Fruit fly (Drosophila melanogaster): Measurements from ENCODE around the gene CG17190.

CG17190 gene

DNA sequence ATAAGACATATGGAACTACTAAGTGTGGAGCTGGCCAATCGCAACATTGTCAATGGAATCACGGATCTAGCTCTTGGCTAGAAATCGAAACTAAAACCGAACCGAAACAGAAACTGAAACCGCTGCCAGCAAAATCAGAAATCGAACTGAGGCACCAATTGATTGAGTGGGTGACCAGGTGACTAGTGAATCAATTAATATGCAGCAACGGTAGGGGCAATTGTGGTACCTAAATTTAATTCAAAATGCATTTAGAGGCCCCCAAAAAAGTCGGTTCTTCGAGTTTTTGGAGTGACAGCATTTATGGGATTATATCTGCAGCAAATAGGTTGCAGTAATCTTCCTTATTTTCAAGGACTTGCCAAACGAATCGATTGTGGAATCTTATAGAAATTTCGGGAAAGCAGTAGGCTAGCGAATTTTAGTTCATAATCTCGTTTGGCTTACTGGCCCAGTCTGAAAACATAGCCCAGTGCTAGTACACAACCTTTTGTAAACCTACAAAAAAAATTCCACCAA, at the start of gene CG17190, which contains the start of gene CG4836:
Gene CG17190 (minus strand): TSS at position 101 of the 519 bp plus-strand sequence.
Gene CG4836 (plus strand): TSS at position 469 of the 519 bp plus-strand sequence.
- TF ChIP-seq CG8119 (GFP tag; IDR thresholded peaks at IDR 0.05) (no peak), CG3032 (tag; optimal IDR thresholded peaks at IDR 0.05) (no peak), Ets21C (GFP tag; optimal IDR thresholded peaks at IDR 0.05) (no peak), lz (GFP tag; optimal IDR thresholded peaks at IDR 0.05) (no peak), dac (GFP tag; optimal IDR thresholded peaks at IDR 0.05) (no peak), CG1621 (tag; optimal IDR thresholded peaks at IDR 0.05) (no peak), eg (GFP tag; IDR thresholded peaks at IDR 0.05) (no peak), dsx (GFP tag; optimal IDR thresholded peaks at IDR 0.05; ENCODE audit: poor library complexity, severe bottlenecking) (no peak), Met (GFP tag; optimal IDR thresholded peaks at IDR 0.05) (no peak), Eip75B (GFP tag; optimal IDR thresholded peaks at IDR 0.05) (no peak), CG10669 (GFP tag; optimal IDR thresholded peaks at IDR 0.05) (no peak)

DNA sequence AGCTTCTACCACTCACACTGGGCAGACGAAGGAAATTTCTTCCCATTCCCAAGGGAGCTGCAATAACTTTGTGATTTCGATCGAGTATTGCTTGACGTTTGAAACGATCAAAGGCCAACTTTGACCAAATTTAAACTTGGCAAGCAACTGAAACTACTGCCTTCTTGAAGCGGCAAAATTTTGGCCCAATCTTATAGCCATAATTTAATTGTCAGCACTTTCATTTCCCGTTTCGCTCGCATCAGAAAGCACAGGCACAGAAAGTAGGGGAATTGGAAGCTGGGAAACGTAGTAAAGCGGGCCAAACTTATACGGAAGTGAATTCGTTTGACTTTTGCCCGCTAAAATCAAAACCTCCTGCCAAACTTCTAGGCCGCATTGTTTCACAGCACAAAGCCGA, 46.3 kb upstream of the CG17190 start, which contains the start of gene CG4390:
Gene CG4390 (minus strand): TSS at position 101 of the 400 bp plus-strand sequence.
- TF ChIP-seq spab (GFP tag; optimal IDR thresholded peaks at IDR 0.05) (no peak), Gug (GFP tag; IDR thresholded peaks at IDR 0.05) (no peak), lz (GFP tag; optimal IDR thresholded peaks at IDR 0.05) (no peak), Sox15 (GFP tag; optimal IDR thresholded peaks at IDR 0.05) (no peak), pdm3 (GFP tag; optimal IDR thresholded peaks at IDR 0.05) (no peak), cyc (GFP tag; optimal IDR thresholded peaks at IDR 0.05) (no peak), CG7368 (GFP tag; optimal IDR thresholded peaks at IDR 0.05) (no peak)

DNA sequence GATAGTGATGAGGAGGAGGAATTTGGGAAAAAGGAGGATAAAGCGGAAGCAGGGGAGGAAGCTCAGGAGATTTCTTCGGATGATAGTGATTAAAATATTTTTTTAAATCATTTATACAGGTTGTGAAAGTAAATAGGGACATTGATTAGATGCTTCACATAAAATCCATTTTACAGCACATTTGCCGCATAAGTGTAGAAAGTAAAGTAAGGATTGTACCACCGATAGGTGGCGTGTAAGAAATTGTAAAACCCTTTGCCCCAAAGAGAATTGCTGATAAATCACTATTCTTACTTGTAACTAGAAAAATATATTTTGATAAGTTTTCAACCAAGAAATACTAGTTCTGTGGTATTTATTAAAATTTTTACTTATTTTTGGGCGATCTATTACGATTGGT, 45.7 kb upstream of the CG17190 start:
- TF ChIP-seq pdm3 (GFP tag; optimal IDR thresholded peaks at IDR 0.05) (no peak), CG10631 (GFP tag; optimal IDR thresholded peaks at IDR 0.05) (no peak), OdsH (GFP tag; optimal IDR thresholded peaks at IDR 0.05) (no peak), fd59A (GFP tag; optimal IDR thresholded peaks at IDR 0.05) (no peak), CG6163 (GFP tag; IDR thresholded peaks at IDR 0.05) (no peak), CG6276 (GFP tag; optimal IDR thresholded peaks at IDR 0.05) (no peak), Gug (GFP tag; IDR thresholded peaks at IDR 0.05) (no peak), fd85E (GFP tag; optimal IDR thresholded peaks at IDR 0.05) (no peak)

DNA sequence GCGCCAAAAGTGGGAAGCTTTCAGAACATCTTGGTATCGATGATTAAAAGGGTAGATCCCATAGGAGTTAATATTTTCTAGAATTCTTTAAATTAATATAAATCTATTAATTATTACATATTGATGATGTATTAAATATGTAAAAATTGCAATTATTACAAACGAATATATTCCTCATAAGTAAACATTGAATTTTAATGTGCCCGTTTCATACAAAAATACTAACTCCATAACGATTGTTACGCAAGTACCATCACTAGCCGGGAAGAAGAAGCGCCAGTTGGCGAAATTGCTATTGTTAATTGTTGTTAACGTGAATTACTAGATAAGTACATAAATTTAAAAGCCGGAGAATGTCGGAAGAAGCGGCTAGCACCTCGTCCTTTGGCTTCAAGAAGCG, 44.2 kb upstream of the CG17190 start, which contains the start of gene mdlc:
Gene mdlc (plus strand): TSS at position 248 of the 400 bp plus-strand sequence.
- TF ChIP-seq pdm3 (GFP tag; optimal IDR thresholded peaks at IDR 0.05) (no peak), fkh (GFP tag; optimal IDR thresholded peaks at IDR 0.05) (peak; percentile 87), esn (GFP tag; optimal IDR thresholded peaks at IDR 0.05) (no peak), CG8119 (GFP tag; IDR thresholded peaks at IDR 0.05) (no peak), CG10631 (GFP tag; optimal IDR thresholded peaks at IDR 0.05) (peak; percentile 14), svp (GFP tag) (peak; percentile 71)

DNA sequence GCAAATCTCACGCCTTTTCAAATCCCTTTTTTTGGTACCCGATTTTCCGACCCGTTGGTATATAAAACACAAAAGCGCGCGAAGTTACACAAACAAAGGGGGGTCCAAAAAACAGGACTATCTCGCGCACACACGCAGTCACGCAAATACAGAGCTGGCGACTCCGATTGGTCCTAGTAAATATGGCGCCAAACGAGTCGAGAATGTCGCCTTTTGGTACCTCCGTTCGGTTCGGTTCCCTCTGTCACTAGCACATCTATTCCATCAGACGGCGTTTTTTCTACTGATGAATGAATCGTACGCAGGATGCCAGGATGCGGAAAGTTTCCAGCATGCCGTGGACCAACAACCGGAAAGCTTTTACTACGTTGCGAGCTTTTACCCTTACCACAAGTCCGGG, 42.5 kb upstream of the CG17190 start, which contains the start of gene CG17193:
Gene CG17193 (minus strand): TSS at position 289 of the 400 bp plus-strand sequence.
- no peak for TF ChIP-seq CG32006 (GFP tag; optimal IDR thresholded peaks at IDR 0.05)
- TF ChIP-seq svp (GFP tag): no peak
- TF ChIP-seq Sox15 (GFP tag; optimal IDR thresholded peaks at IDR 0.05): no peak
- no peak for TF ChIP-seq acj6 (GFP tag; optimal IDR thresholded peaks at IDR 0.05)
- no peak for TF ChIP-seq CG6808 (GFP tag; optimal IDR thresholded peaks at IDR 0.05)
- no peak for TF ChIP-seq CG6854 (GFP tag; optimal IDR thresholded peaks at IDR 0.05)
- TF ChIP-seq ss (GFP tag; optimal IDR thresholded peaks at IDR 0.05): no peak

DNA sequence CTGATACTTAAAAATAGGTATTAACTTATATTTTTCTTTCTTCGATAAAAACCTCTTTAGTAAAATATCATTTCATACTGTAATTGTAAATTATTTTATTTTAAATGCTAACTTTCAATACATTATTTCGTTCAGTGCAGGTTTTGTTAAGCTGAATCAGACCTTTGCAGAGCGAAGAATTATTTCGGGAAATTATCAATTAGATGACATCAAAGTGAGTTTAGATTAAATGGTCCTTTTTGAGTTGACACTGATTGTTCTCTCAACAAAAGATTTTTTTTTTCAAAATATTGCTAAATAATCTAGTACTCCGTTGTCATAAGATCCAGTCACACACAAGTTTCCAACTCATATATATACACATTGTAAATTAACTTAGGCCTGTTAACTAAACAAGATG, 29.2 kb upstream of the CG17190 start, which contains the start of the genes CG33934 and Indy-2:
Gene CG33934 (plus strand): TSS at position 301 of the 400 bp plus-strand sequence.
Gene Indy-2 (plus strand): TSS at position 301 of the 400 bp plus-strand sequence.
- TF ChIP-seq spab (GFP tag; optimal IDR thresholded peaks at IDR 0.05) (no peak), Ets21C (GFP tag; optimal IDR thresholded peaks at IDR 0.05) (no peak), Hr38 (GFP tag; optimal IDR thresholded peaks at IDR 0.05) (no peak), dsx (GFP tag; optimal IDR thresholded peaks at IDR 0.05; ENCODE audit: poor library complexity, severe bottlenecking) (no peak), Sox14 (GFP tag; optimal IDR thresholded peaks at IDR 0.05) (no peak), Blimp-1 (GFP tag; optimal IDR thresholded peaks at IDR 0.05) (no peak), CG11294 (GFP tag; IDR thresholded peaks at IDR 0.05) (no peak), OdsH (GFP tag; optimal IDR thresholded peaks at IDR 0.05) (no peak), net (GFP tag; optimal IDR thresholded peaks at IDR 0.05) (no peak), Sox15 (GFP tag; optimal IDR thresholded peaks at IDR 0.05) (no peak), CG3919 (GFP tag; optimal IDR thresholded peaks at IDR 0.05) (no peak), Met (GFP tag; optimal IDR thresholded peaks at IDR 0.05) (no peak), Smox (GFP tag; optimal IDR thresholded peaks at IDR 0.05) (no peak)

All from whole organism, prepupa.